Worm (Caenorhabditis elegans) whole organism, L4 larva: ENCODE measurements around the gene gon-14.

Experiments used
- F26F4.8 ChIP-seq: fragments of 200-800 bp; sonication (Bioruptor generic); conservative IDR thresholded peaks from 2 replicates; pipeline ENCODE4 v1.3.6; 2022; ENCODE audit warnings: missing genetic modification characterization, missing compliant biosample characterization
- F37D6.2 ChIP-seq: sonication (generic microtip); optimal IDR thresholded peaks from 2 replicates; lab custom pipeline; 2016; ENCODE audit warnings: mild to moderate bottlenecking, missing genetic modification characterization, missing compliant biosample characterization
- Y48G9A.11 ChIP-seq: fragments of 200-800 bp; sonication (Bioruptor generic); IDR thresholded peaks from 2 replicates; pipeline ENCODE4 v1.3.6; 2022; ENCODE audit warnings: missing genetic modification reagents, missing genetic modification characterization, missing compliant biosample characterization
- Y5F2A.4 ChIP-seq: fragments of 200-800 bp; sonication (Bioruptor generic); optimal IDR thresholded peaks from 2 replicates; lab custom pipeline; 2018; ENCODE audit warnings: mild to moderate bottlenecking, missing genetic modification characterization, missing compliant biosample characterization
- ZK546.5 ChIP-seq, 2 experiments: sonication (generic microtip); optimal IDR thresholded peaks; 2 replicates each; lab custom pipeline; 2017; ENCODE audit warnings: missing biosample characterization in 2 of 2, missing genetic modification characterization in 2 of 2
- aha-1 ChIP-seq: fragments of 150-350 bp; peaks from one replicate; lab custom pipeline; 2014; ENCODE audit warnings: missing biosample characterization, missing genetic modification characterization
- ceh-62 ChIP-seq: sonication (generic microtip); optimal IDR thresholded peaks from 2 replicates; lab custom pipeline; 2017; ENCODE audit warnings: missing biosample characterization, missing genetic modification characterization
- ces-1 ChIP-seq: fragments of 150-350 bp; sonication (generic microtip); optimal IDR thresholded peaks from 4 replicates; lab custom pipeline; 2014; ENCODE audit warnings: missing biosample characterization, missing genetic modification reagents, missing genetic modification characterization
- daf-16 ChIP-seq, 3 experiments: sonication (generic microtip); optimal IDR thresholded peaks; 2 replicates each; lab custom pipeline; 2016 to 2017; ENCODE audit warnings: missing genetic modification characterization in 3 of 3, missing genetic modification reagents in 3 of 3, mild to moderate bottlenecking in 2 of 3, missing compliant biosample characterization in 2 of 3, missing biosample characterization in 1 of 3, moderate library complexity in 1 of 3
- dmd-6 ChIP-seq: fragments of 200-800 bp; sonication (Bioruptor generic); IDR thresholded peaks from 2 replicates; pipeline ENCODE4 v1.3.6; 2022; ENCODE audit warnings: missing genetic modification reagents, missing genetic modification characterization, missing compliant biosample characterization
- dpl-1 ChIP-seq: fragments of 150-350 bp; optimal IDR thresholded peaks from 2 replicates; lab custom pipeline; 2014; ENCODE audit warnings: missing biosample characterization, missing genetic modification reagents, missing genetic modification characterization
- duxl-1 ChIP-seq: sonication (generic microtip); optimal IDR thresholded peaks from 2 replicates; lab custom pipeline; 2016; ENCODE audit warnings: mild to moderate bottlenecking, missing genetic modification characterization, moderate library complexity, missing compliant biosample characterization; ENCODE audit not compliant: poor library complexity
- dve-1 ChIP-seq: sonication (generic microtip); optimal IDR thresholded peaks from 2 replicates; lab custom pipeline; 2017; ENCODE audit warnings: antibody characterized with exemption, mild to moderate bottlenecking, missing genetic modification characterization, missing compliant biosample characterization; ENCODE audit not compliant: insufficient read depth
- fkh-10 ChIP-seq: fragments of 150-350 bp; optimal IDR thresholded peaks from 2 replicates; lab custom pipeline; 2014; ENCODE audit warnings: missing biosample characterization, missing genetic modification reagents, missing genetic modification characterization
- fos-1 ChIP-seq: fragments of 150-350 bp; optimal IDR thresholded peaks from 2 replicates; lab custom pipeline; 2014; ENCODE audit warnings: missing biosample characterization, missing genetic modification characterization
- hif-1 ChIP-seq, 2 experiments: sonication (generic microtip); optimal IDR thresholded peaks; 2 replicates each; lab custom pipeline; 2016 to 2017; ENCODE audit warnings: missing compliant biosample characterization in 2 of 2, missing genetic modification characterization in 2 of 2, missing genetic modification reagents in 2 of 2, missing genotype in 2 of 2, mild to moderate bottlenecking in 1 of 2
- lim-7 ChIP-seq: fragments of 200-800 bp; sonication (Bioruptor generic); IDR thresholded peaks from 2 replicates; pipeline ENCODE4 v1.3.6; 2022; ENCODE audit warnings: missing genetic modification characterization, missing compliant biosample characterization
- lin-39 ChIP-seq: fragments of 150-350 bp; optimal IDR thresholded peaks from 2 replicates; lab custom pipeline; 2014; ENCODE audit warnings: missing biosample characterization, missing genetic modification reagents, missing genetic modification characterization
- madf-5 ChIP-seq, 2 experiments: fragments of 200-800 bp; sonication (Bioruptor generic); IDR thresholded peaks; 2 replicates each; pipeline ENCODE4 v1.3.6; 2022; ENCODE audit warnings: missing compliant biosample characterization in 2 of 2, missing genetic modification characterization in 2 of 2
- madf-9 ChIP-seq: fragments of 200-800 bp; sonication (Bioruptor generic); conservative IDR thresholded peaks from 2 replicates; pipeline ENCODE4 v1.3.6; 2022; ENCODE audit warnings: missing genetic modification reagents, missing genetic modification characterization, missing compliant biosample characterization
- mdt-29 ChIP-seq: fragments of 200-800 bp; sonication (Bioruptor generic); IDR thresholded peaks from 2 replicates; pipeline ENCODE4 v1.3.6; 2022; ENCODE audit warnings: missing genetic modification reagents, missing genetic modification characterization, missing compliant biosample characterization
- mes-2 ChIP-seq: sonication (generic microtip); optimal IDR thresholded peaks from 2 replicates; lab custom pipeline; 2016; ENCODE audit warnings: missing genotype, mild to moderate bottlenecking, missing genetic modification characterization, missing compliant biosample characterization; ENCODE audit not compliant: poor library complexity, severe bottlenecking
- nhr-102 ChIP-seq: sonication (generic microtip); optimal IDR thresholded peaks from 2 replicates; lab custom pipeline; 2016; ENCODE audit warnings: mild to moderate bottlenecking, missing genetic modification characterization, moderate library complexity, missing compliant biosample characterization
- nhr-237 ChIP-seq: sonication (generic microtip); optimal IDR thresholded peaks from 2 replicates; lab custom pipeline; 2017; ENCODE audit warnings: missing biosample characterization, missing genetic modification characterization
- nhr-28 ChIP-seq: fragments of 150-350 bp; optimal IDR thresholded peaks from 2 replicates; lab custom pipeline; 2014; ENCODE audit warnings: missing biosample characterization, missing genetic modification characterization
- nhr-42 ChIP-seq: fragments of 200-800 bp; sonication (Bioruptor generic); IDR thresholded peaks from 2 replicates; pipeline ENCODE4 v1.3.6; 2022; ENCODE audit warnings: missing genetic modification characterization, missing compliant biosample characterization
- nhr-48 ChIP-seq: sonication (generic microtip); optimal IDR thresholded peaks from 2 replicates; lab custom pipeline; 2016; ENCODE audit warnings: mild to moderate bottlenecking, missing genetic modification characterization, missing compliant biosample characterization
- nhr-6 ChIP-seq: fragments of 150-350 bp; optimal IDR thresholded peaks from 2 replicates; lab custom pipeline; 2014; ENCODE audit warnings: missing biosample characterization, missing genetic modification characterization
- nhr-76 ChIP-seq: fragments of 150-350 bp; optimal IDR thresholded peaks from 2 replicates; lab custom pipeline; 2014; ENCODE audit warnings: missing biosample characterization, missing genetic modification characterization
- pqm-1 ChIP-seq: sonication (generic microtip); optimal IDR thresholded peaks from 2 replicates; lab custom pipeline; 2017; ENCODE audit warnings: missing biosample characterization, missing genetic modification characterization
- saeg-2 ChIP-seq: fragments of 200-800 bp; sonication (Bioruptor generic); IDR thresholded peaks from 2 replicates; pipeline ENCODE4 v1.3.6; 2022; ENCODE audit warnings: missing genetic modification reagents, missing genetic modification characterization, missing compliant biosample characterization
- snpc-1.2 ChIP-seq: fragments of 200-800 bp; sonication (Bioruptor generic); IDR thresholded peaks from 2 replicates; pipeline ENCODE4 v1.3.6; 2022; ENCODE audit warnings: missing genetic modification reagents, missing genetic modification characterization, missing compliant biosample characterization
- spr-3 ChIP-seq: fragments of 200-800 bp; sonication (Bioruptor generic); optimal IDR thresholded peaks from 2 replicates; lab custom pipeline; 2018; ENCODE audit warnings: mild to moderate bottlenecking, missing genetic modification characterization, missing compliant biosample characterization
- tag-97 ChIP-seq: fragments of 200-800 bp; sonication (Bioruptor generic); IDR thresholded peaks from 2 replicates; pipeline ENCODE4 v1.3.6; 2022; ENCODE audit warnings: missing genetic modification characterization, missing compliant biosample characterization
- unc-62 ChIP-seq, 3 experiments: fragments of 150-350 bp in 1 of 3; sonication (generic microtip); optimal IDR thresholded peaks in 2 of 3; peaks in 1 of 3; 1 replicate in 1 of 3; 2 replicates in 2 of 3; lab custom pipeline; 2014 to 2017; ENCODE audit warnings: missing biosample characterization in 3 of 3, missing genetic modification characterization in 3 of 3, missing genetic modification reagents in 3 of 3, missing genotype in 1 of 3
- zfp-3 ChIP-seq: fragments of 200-800 bp; sonication (Bioruptor generic); conservative IDR thresholded peaks from 2 replicates; pipeline ENCODE4 v1.3.6; 2022; ENCODE audit warnings: missing genetic modification reagents, missing genetic modification characterization, missing compliant biosample characterization
- zip-11 ChIP-seq: fragments of 200-800 bp; sonication (Bioruptor generic); IDR thresholded peaks from 2 replicates; pipeline ENCODE4 v1.3.6; 2022; ENCODE audit warnings: missing genetic modification characterization, missing compliant biosample characterization
- ztf-11 ChIP-seq: fragments of 150-350 bp; optimal IDR thresholded peaks from 2 replicates; lab custom pipeline; 2014; ENCODE audit warnings: missing biosample characterization, missing genetic modification characterization

Gene gon-14

DNA sequence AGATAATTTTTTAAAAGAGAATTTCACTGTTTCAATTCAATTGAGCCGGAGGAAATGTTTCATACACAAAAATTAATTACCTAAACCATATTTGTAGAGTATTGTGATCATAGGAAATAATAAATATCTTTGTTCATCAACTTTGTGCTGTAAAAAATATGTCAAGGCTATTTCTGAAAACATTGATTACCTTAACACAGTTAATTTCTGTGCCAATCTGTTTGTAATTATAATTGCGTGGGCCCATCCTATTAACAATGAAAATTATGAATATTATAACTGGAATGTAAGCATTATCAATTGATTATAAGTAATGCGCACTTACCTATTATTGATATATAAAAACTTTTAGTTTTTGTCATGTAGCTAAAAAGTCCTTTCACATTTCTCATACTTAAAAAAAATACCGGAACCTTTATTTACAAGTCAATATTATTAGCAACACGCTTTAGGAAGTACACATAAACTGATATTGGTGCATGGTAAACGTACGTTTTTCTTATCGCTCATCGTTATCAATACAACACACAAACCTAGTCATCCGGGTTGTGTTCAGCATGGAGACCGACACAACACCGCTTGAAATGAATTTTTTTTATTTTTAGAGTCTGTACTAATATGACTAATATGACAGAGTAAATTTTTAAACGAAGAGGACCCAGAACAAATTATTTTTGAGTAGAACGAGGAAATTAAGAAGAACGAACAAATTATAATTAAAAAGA lies 35.4 kb downstream of the gon-14 start, which contains the start of gene fut-2 (continued):
- TF ChIP-seq Y5F2A.4 (GFP tag; lab: Kevin White, UChicago) (no peak), duxl-1 (no peak), ZK546.5 (tag; optimal IDR thresholded peaks at IDR 0.05; lab: Kevin White, UChicago) (no peak), snpc-1.2 (GFP tag; lab: Robert Waterston, UW) (no peak), Y48G9A.11 (no peak), ztf-11 (tag; lab: Kevin White, UChicago) (no peak), mdt-29 (GFP tag; lab: Robert Waterston, UW) (no peak), dpl-1 (no peak), lin-39 (tag; lab: Kevin White, UChicago) (no peak), tag-97 (GFP tag; lab: Robert Waterston, UW) (no peak), fkh-10 (GFP tag; lab: Kevin White, UChicago) (no peak), zfp-3 (GFP tag; lab: Robert Waterston, UW) (no peak), ces-1 (GFP tag; lab: Kevin White, UChicago) (no peak), mes-2 (tag; lab: Kevin White, UChicago) (no peak), madf-5 (GFP tag; IDR thresholded peaks at IDR 0.05; lab: Robert Waterston, UW) (no peak), saeg-2 (no peak), madf-9 (GFP tag; lab: Robert Waterston, UW) (no peak), nhr-28 (tag; lab: Kevin White, UChicago) (peak; percentile 90), spr-3 (GFP tag; lab: Kevin White, UChicago) (no peak), F26F4.8 (GFP tag; lab: Robert Waterston, UW) (no peak), fos-1 (tag; lab: Kevin White, UChicago) (no peak), aha-1 (tag; lab: Kevin White, UChicago) (peak; percentile 90), zip-11 (GFP tag; lab: Robert Waterston, UW) (no peak), unc-62 (GFP tag; optimal IDR thresholded peaks at IDR 0.05 in 1 of 2; lab: Kevin White, UChicago) (no peak), unc-62 (tag; optimal IDR thresholded peaks at IDR 0.05; lab: Kevin White, UChicago) (no peak), ceh-62 (no peak), hif-1 (tag; optimal IDR thresholded peaks at IDR 0.05; lab: Kevin White, UChicago) (no peak), nhr-102 (tag; lab: Kevin White, UChicago) (no peak), daf-16 (GFP tag; optimal IDR thresholded peaks at IDR 0.05; lab: Kevin White, UChicago) (no peak), daf-16 (tag; optimal IDR thresholded peaks at IDR 0.05; lab: Kevin White, UChicago) (peak; percentile 96), lim-7 (no peak), F37D6.2 (no peak), nhr-6 (tag; lab: Kevin White, UChicago) (no peak), nhr-48 (no peak), dmd-6 (peak; percentile 33; the same call in 1 of the 2 replicates), nhr-42 (GFP tag; lab: Robert Waterston, UW) (no peak)

DNA sequence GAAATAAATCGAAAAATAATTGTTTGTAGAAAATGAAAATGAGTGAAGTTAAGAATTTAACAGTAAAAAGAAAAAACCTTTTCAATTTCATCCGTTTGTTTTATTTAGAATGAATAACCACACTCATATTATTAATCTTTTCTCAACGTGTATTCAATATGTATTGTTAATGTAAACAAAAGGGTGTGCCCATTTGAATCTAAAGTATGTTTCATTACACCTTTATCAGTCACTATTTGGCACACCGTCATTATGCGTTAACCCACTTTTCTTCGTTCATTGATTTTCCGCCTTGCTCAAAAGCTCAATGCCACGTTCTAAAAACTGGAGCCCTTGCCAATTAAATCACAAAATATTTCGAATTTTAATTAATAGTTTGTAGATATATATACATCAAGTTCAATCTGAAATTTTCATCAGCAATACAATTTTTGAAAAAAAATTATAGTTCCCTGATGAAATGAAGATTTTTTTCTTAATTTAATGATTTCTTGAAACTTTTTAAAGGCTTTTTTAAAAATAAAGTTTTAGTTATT lies 45.0 kb downstream of the gon-14 start, which contains the start of gene K04A8.1:
Gene K04A8.1, plus strand, starts transcription at position 486 of the 536 bp plus-strand sequence.
- TF ChIP-seq nhr-28 (tag; lab: Kevin White, UChicago) (peak; percentile 45), nhr-76 (no peak), nhr-237 (no peak), dve-1 (tag; lab: Kevin White, UChicago) (peak; percentile 50), daf-16 (GFP tag; optimal IDR thresholded peaks at IDR 0.05; lab: Kevin White, UChicago) (no peak), daf-16 (tag; optimal IDR thresholded peaks at IDR 0.05; lab: Kevin White, UChicago) (peak; percentile 75), pqm-1 (tag; lab: Kevin White, UChicago) (peak; percentile 69)
- TF ChIP-seq, all 104 proteins: peak for 4
